Fruit fly (Drosophila melanogaster): Measurements from ENCODE around the gene CG14316.

- no peak for TF ChIP-seq Oli (tag; optimal IDR thresholded peaks at IDR 0.05)
- TF ChIP-seq CG18764 (GFP tag; optimal IDR thresholded peaks at IDR 0.05): no peak
- TF ChIP-seq bcd (GFP tag; optimal IDR thresholded peaks at IDR 0.05): no peak
- TF ChIP-seq CTCF (GFP tag; optimal IDR thresholded peaks at IDR 0.05): no peak
- TF ChIP-seq CG18599 (GFP tag; optimal IDR thresholded peaks at IDR 0.05): no peak
- TF ChIP-seq CG16863 (GFP tag; optimal IDR thresholded peaks at IDR 0.05): no peak
- no peak for TF ChIP-seq usp (GFP tag; optimal IDR thresholded peaks at IDR 0.05)
Measured at dm6 chr3R:18157459-18157858, 5.5 kb downstream of the CG14316 start.

All from whole organism, embryonic.